Fruit fly (Drosophila melanogaster) whole organism, prepupa: Measurements from ENCODE around the gene CG33306.
A peak's percentile ranks its signal among the peaks of the same experiment; 100 is the strongest.

Experiments
- CG10669 ChIP-seq: fragments of 200-800 bp; sonication (Bioruptor generic); optimal IDR thresholded peaks from 3 replicates; lab custom pipeline; 2018; ENCODE audit warnings: missing biosample characterization, mild to moderate bottlenecking, missing genetic modification characterization, moderate library complexity
- CG11294 ChIP-seq: fragments of 200-800 bp; sonication (Bioruptor generic); IDR thresholded peaks from 2 replicates; pipeline ENCODE4 v1.3.6; 2022; ENCODE audit warnings: missing biosample characterization, missing genetic modification characterization
- CG11902 ChIP-seq: fragments of 200-800 bp; sonication (Bioruptor generic); optimal IDR thresholded peaks from 3 replicates; lab custom pipeline; 2016; ENCODE audit warnings: missing biosample characterization, missing genetic modification characterization
- CG1621 ChIP-seq: fragments of 200-800 bp; sonication (Bioruptor generic); optimal IDR thresholded peaks from 3 replicates; lab custom pipeline; 2018; ENCODE audit warnings: missing biosample characterization, mild to moderate bottlenecking, missing genetic modification characterization
- CG16779 ChIP-seq: fragments of 200-800 bp; sonication (Bioruptor generic); optimal IDR thresholded peaks from 3 replicates; lab custom pipeline; 2017; ENCODE audit warnings: missing biosample characterization, mild to moderate bottlenecking, missing genetic modification characterization
- CG3032 ChIP-seq: fragments of 200-800 bp; optimal IDR thresholded peaks from 2 replicates; lab custom pipeline; 2019; ENCODE audit warnings: missing biosample characterization, mild to moderate bottlenecking, missing genetic modification characterization, moderate library complexity
- CG32006 ChIP-seq: fragments of 200-800 bp; sonication (Bioruptor generic); optimal IDR thresholded peaks from 3 replicates; lab custom pipeline; 2017; ENCODE audit warnings: missing biosample characterization, mild to moderate bottlenecking, missing genetic modification characterization
- CG34406 ChIP-seq: fragments of 200-800 bp; sonication (Bioruptor generic); optimal IDR thresholded peaks from 3 replicates; lab custom pipeline; 2016; ENCODE audit warnings: missing biosample characterization, missing genetic modification characterization
- CG3919 ChIP-seq: fragments of 200-800 bp; sonication (Bioruptor generic); optimal IDR thresholded peaks from 3 replicates; lab custom pipeline; 2016; ENCODE audit warnings: missing biosample characterization, missing genetic modification characterization
- CG6276 ChIP-seq: fragments of 200-800 bp; sonication (Bioruptor generic); optimal IDR thresholded peaks from 2 replicates; lab custom pipeline; 2017; ENCODE audit warnings: missing biosample characterization, mild to moderate bottlenecking, missing genetic modification characterization
- CG6792 ChIP-seq: fragments of 200-800 bp; sonication (Bioruptor generic); optimal IDR thresholded peaks from 3 replicates; lab custom pipeline; 2016; ENCODE audit warnings: missing biosample characterization, missing genetic modification characterization
- CG6808 ChIP-seq: fragments of 200-800 bp; sonication (Bioruptor generic); optimal IDR thresholded peaks from 3 replicates; lab custom pipeline; 2017; ENCODE audit warnings: missing biosample characterization, missing genetic modification characterization, mild to moderate bottlenecking, moderate library complexity, missing genetic modification reagents
- CG7368 ChIP-seq: fragments of 200-800 bp; sonication (Bioruptor generic); optimal IDR thresholded peaks from 3 replicates; lab custom pipeline; 2016; ENCODE audit warnings: missing biosample characterization, missing genetic modification characterization
- CG8119 ChIP-seq: fragments of 200-800 bp; sonication (Bioruptor generic); IDR thresholded peaks from 3 replicates; pipeline ENCODE4 v1.3.6; 2022; ENCODE audit warnings: missing biosample characterization, missing genetic modification characterization
- CG8319 ChIP-seq: fragments of 200-800 bp; sonication (Bioruptor generic); optimal IDR thresholded peaks from 3 replicates; lab custom pipeline; 2016; ENCODE audit warnings: missing biosample characterization, missing genetic modification characterization
- CG8632 ChIP-seq: fragments of 200-800 bp; sonication (Bioruptor generic); optimal IDR thresholded peaks from 3 replicates; lab custom pipeline; 2016; ENCODE audit warnings: missing biosample characterization, missing genetic modification characterization
- Eip93F ChIP-seq: fragments of 200-800 bp; sonication (Bioruptor generic); optimal IDR thresholded peaks from 2 replicates; lab custom pipeline; 2016; ENCODE audit warnings: missing biosample characterization, mild to moderate bottlenecking, missing genetic modification characterization
- Ets21C ChIP-seq: fragments of 200-800 bp; sonication (Bioruptor generic); optimal IDR thresholded peaks from 3 replicates; lab custom pipeline; 2016; ENCODE audit warnings: missing biosample characterization, missing genetic modification characterization
- Gug ChIP-seq: fragments of 200-800 bp; sonication (Bioruptor generic); IDR thresholded peaks from 2 replicates; pipeline ENCODE4 v1.3.6; 2022; ENCODE audit warnings: missing biosample characterization, missing genetic modification characterization
- Hr39 ChIP-seq: fragments of 200-800 bp; sonication (Bioruptor generic); optimal IDR thresholded peaks from 2 replicates; lab custom pipeline; 2016; ENCODE audit warnings: missing biosample characterization, missing genetic modification characterization
- Hr4 ChIP-seq: fragments of 200-800 bp; sonication (Bioruptor generic); optimal IDR thresholded peaks from 3 replicates; lab custom pipeline; 2016; ENCODE audit warnings: missing biosample characterization, missing genetic modification characterization
- Lpt ChIP-seq: fragments of 200-800 bp; sonication (Bioruptor generic); optimal IDR thresholded peaks from 3 replicates; lab custom pipeline; 2016; ENCODE audit warnings: missing biosample characterization, missing genetic modification characterization
- OdsH ChIP-seq: fragments of 200-800 bp; sonication (Bioruptor generic); optimal IDR thresholded peaks from 3 replicates; lab custom pipeline; 2016; ENCODE audit warnings: missing biosample characterization, missing genetic modification characterization
- Sox102F ChIP-seq: fragments of 200-800 bp; sonication (Bioruptor generic); optimal IDR thresholded peaks from 2 replicates; lab custom pipeline; 2016; ENCODE audit warnings: missing biosample characterization, mild to moderate bottlenecking, missing genetic modification characterization
- Sox14 ChIP-seq: fragments of 200-800 bp; sonication (Bioruptor generic); optimal IDR thresholded peaks from 3 replicates; lab custom pipeline; 2016; ENCODE audit warnings: missing biosample characterization, missing genetic modification characterization
- Sox15 ChIP-seq: fragments of 200-800 bp; sonication (Bioruptor generic); optimal IDR thresholded peaks from 3 replicates; lab custom pipeline; 2016; ENCODE audit warnings: missing biosample characterization, missing genetic modification characterization
- acj6 ChIP-seq: fragments of 200-800 bp; sonication (Bioruptor generic); optimal IDR thresholded peaks from 3 replicates; lab custom pipeline; 2016; ENCODE audit warnings: missing biosample characterization, missing genetic modification characterization
- dsx ChIP-seq: fragments of 200-800 bp; optimal IDR thresholded peaks from 3 replicates; lab custom pipeline; 2019; ENCODE audit warnings: missing biosample characterization, mild to moderate bottlenecking, missing genetic modification characterization, moderate library complexity; ENCODE audit not compliant: poor library complexity, severe bottlenecking
- fd59A ChIP-seq: fragments of 200-800 bp; sonication (Bioruptor generic); optimal IDR thresholded peaks from 2 replicates; lab custom pipeline; 2017; ENCODE audit warnings: missing biosample characterization, mild to moderate bottlenecking, missing genetic modification characterization, missing genetic modification reagents
- fd85E ChIP-seq: fragments of 200-800 bp; sonication (Bioruptor generic); optimal IDR thresholded peaks from 3 replicates; lab custom pipeline; 2016; ENCODE audit warnings: missing biosample characterization, missing genetic modification characterization
- fkh ChIP-seq: fragments of 200-800 bp; sonication (Bioruptor generic); optimal IDR thresholded peaks from 3 replicates; lab custom pipeline; 2017; ENCODE audit warnings: missing biosample characterization, mild to moderate bottlenecking, missing genetic modification characterization, moderate library complexity
- lz ChIP-seq: fragments of 200-800 bp; sonication (Bioruptor generic); optimal IDR thresholded peaks from 3 replicates; lab custom pipeline; 2016; ENCODE audit warnings: missing biosample characterization, missing genetic modification characterization
- ss ChIP-seq, 2 experiments: fragments of 200-800 bp; sonication (Bioruptor generic); optimal IDR thresholded peaks; 2 replicates in 1 of 2; 3 replicates in 1 of 2; lab custom pipeline; 2017 to 2018; ENCODE audit warnings: mild to moderate bottlenecking in 2 of 2, missing biosample characterization in 2 of 2, missing genetic modification characterization in 2 of 2, moderate library complexity in 1 of 2
- svp ChIP-seq: fragments of 200-800 bp; sonication (Bioruptor generic); peaks from one replicate; lab custom pipeline; 2016; ENCODE audit warnings: missing biosample characterization, missing genetic modification characterization
- topi ChIP-seq: fragments of 200-800 bp; sonication (Bioruptor generic); optimal IDR thresholded peaks from 3 replicates; lab custom pipeline; 2016; ENCODE audit warnings: missing biosample characterization, missing genetic modification characterization

CG33306 gene

dm6 chr2L:13829540-13829939 lies 14.0 kb downstream of the CG33306 start, which contains the start of the genes Arpc1 and Orc5:
Gene Arpc1, minus strand, starts transcription at chr2L:13829741.
Gene Orc5, plus strand, starts transcription at chr2L:13829837.
- TF ChIP-seq lz (GFP tag; lab: Kevin White, UChicago), result no peak
- TF ChIP-seq CG1621 (tag; lab: Kevin White, UChicago), result no peak
- TF ChIP-seq CG16779 (tag; lab: Kevin White, UChicago), result no peak
- no peak for TF ChIP-seq fd85E
- TF ChIP-seq CG34406 (GFP tag; lab: Kevin White, UChicago), result no peak
- no peak for TF ChIP-seq Eip93F (GFP tag; lab: Kevin White, UChicago)
- no peak for TF ChIP-seq CG3919 (GFP tag; lab: Kevin White, UChicago)
- no peak for TF ChIP-seq Sox14 (GFP tag; lab: Kevin White, UChicago)
- TF ChIP-seq svp (GFP tag; lab: Kevin White, UChicago), result no peak
- no peak for TF ChIP-seq Gug
- no peak for TF ChIP-seq topi
- no peak for TF ChIP-seq CG7368 (GFP tag; lab: Kevin White, UChicago)
- no peak for TF ChIP-seq fkh (GFP tag; lab: Kevin White, UChicago)
- TF ChIP-seq CG8632 (GFP tag; lab: Kevin White, UChicago), result no peak
- TF ChIP-seq Hr39 (GFP tag; lab: Kevin White, UChicago), result no peak
- no peak for TF ChIP-seq Sox15 (GFP tag; lab: Kevin White, UChicago)

DNA sequence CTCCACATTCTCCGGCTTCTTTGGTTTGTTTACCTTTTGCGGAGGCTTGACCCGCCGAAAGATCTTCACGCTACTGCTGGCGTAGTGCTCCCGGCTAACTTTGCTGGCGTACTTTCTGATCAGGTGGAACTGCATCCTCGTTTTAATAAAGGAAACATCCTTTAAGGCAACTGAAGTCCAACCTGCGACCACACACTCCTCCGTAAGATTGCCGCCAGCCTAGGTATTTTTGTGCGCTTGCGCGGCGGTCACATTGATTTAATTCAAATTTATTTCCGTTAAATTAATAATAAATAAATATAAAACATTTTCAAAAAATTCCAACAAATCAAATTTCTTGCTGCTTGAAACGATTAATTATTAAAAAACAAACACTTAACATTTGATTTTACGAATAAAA lies 16.0 kb downstream of the CG33306 start, which contains the start of gene PolG1:
Gene PolG1 (minus strand): TSS at position 216 of the 400 bp plus-strand sequence.
- peak; percentile 77 for TF ChIP-seq CG1621 (tag; lab: Kevin White, UChicago)
- no peak for TF ChIP-seq CG34406 (GFP tag; lab: Kevin White, UChicago)

DNA sequence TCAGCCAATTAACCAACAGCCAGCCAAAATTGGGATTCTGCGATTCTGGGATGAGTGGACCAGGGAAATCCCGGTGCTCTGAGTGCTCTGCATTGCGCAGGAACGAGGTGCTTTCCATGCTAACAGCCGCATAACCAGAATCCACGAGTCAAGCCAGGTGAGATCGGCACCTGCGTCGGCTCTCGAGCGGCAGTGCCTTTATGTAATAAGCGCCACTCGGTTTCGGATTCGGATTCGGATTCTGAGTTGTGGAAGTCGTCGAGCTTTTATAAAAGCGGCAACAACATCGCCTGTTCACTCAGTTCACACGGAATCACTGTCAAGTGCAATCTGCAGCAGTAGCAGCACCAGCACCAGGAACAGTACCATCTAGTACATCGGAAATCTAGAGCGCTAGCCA lies 22.6 kb downstream of the CG33306 start, which contains the start of gene b:
Gene b (plus strand): TSS at position 301 of the 400 bp plus-strand sequence.
- TF ChIP-seq dsx (GFP tag; lab: Kevin White, UChicago) (no peak), CG10669 (GFP tag; lab: Kevin White, UChicago) (no peak)
- TF ChIP-seq, all 60 proteins: peak for 0

DNA sequence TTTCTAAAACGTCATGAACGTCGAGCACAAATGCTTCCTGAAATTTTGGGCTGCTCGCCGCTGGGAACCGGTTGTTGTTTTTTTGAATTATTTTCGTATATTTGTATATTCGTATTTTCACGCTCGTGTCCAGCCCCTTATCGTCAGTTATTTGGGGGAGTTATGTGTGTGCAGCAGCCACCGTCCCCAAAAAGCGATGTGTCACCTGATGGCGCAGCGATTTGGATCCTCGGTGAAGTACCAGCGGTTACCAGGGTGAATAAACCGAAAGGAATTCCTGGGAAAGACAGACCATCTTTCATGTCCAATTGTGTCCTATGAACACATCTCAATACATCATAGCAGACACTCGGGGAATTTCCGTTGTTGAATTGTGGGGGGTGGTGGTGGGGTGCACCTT lies 23.4 kb downstream of the CG33306 start:
- TF ChIP-seq CG6808, result no peak
- TF ChIP-seq CG8632 (GFP tag; lab: Kevin White, UChicago), result no peak
- no peak for TF ChIP-seq CG32006 (GFP tag; lab: Kevin White, UChicago)
- no peak for TF ChIP-seq CG3032
- no peak for TF ChIP-seq fd59A (GFP tag; lab: Kevin White, UChicago)
- no peak for TF ChIP-seq CG8119 (GFP tag; lab: Robert Waterston, UW)

- TF ChIP-seq Sox102F (GFP tag; lab: Kevin White, UChicago) (no peak), dsx (GFP tag; lab: Kevin White, UChicago) (no peak), fd85E (no peak), ss (GFP tag; optimal IDR thresholded peaks at IDR 0.05; lab: Kevin White, UChicago) (no peak), Hr4 (no peak), CG3919 (GFP tag; lab: Kevin White, UChicago) (no peak), CG1621 (tag; lab: Kevin White, UChicago) (no peak), CG6276 (GFP tag; lab: Kevin White, UChicago) (no peak), svp (GFP tag; lab: Kevin White, UChicago) (no peak)
Observed at dm6 chr2L:13813604-13814178, 29.9 kb downstream of the CG33306 start, which contains the start of gene Sos. Gene Sos, plus strand, starts transcription at chr2L:13813816.

DNA sequence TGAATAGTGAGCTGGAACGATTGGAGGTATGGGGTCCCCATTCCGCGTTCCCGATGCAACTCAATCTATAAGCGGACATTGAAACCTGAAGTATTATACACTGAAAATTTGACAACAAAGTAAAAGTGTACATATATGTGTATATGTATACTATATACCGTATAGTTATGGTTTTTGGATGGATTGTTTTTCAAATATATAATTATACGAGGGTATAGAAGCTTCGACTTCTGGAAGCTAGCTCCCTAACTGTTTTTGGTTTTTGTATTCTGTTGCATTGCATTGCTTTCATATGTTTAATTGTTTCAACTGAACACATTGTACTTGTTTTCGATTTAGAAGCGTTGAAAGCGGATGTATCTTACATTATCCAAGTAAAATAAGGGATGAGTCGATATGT lies 30.4 kb downstream of the CG33306 start, which contains the start of gene CG16888:
Gene CG16888 (minus strand): TSS at position 101 of the 400 bp plus-strand sequence.
- TF ChIP-seq CG11294 (GFP tag; lab: Robert Waterston, UW), result no peak
- no peak for TF ChIP-seq CG6792
- TF ChIP-seq CG3919 (GFP tag; lab: Kevin White, UChicago), result no peak
- no peak for TF ChIP-seq Ets21C (GFP tag; lab: Kevin White, UChicago)
- no peak for TF ChIP-seq CG8319 (GFP tag; lab: Kevin White, UChicago)
- no peak for TF ChIP-seq CG10669 (GFP tag; lab: Kevin White, UChicago)
- TF ChIP-seq acj6 (GFP tag; lab: Kevin White, UChicago), result no peak
- TF ChIP-seq CG11902 (GFP tag; lab: Kevin White, UChicago), result no peak
- TF ChIP-seq Lpt (GFP tag; lab: Kevin White, UChicago), result no peak
- TF ChIP-seq OdsH (GFP tag; lab: Kevin White, UChicago), result no peak
- no peak for TF ChIP-seq svp (GFP tag; lab: Kevin White, UChicago)
- no peak for TF ChIP-seq dsx (GFP tag; lab: Kevin White, UChicago)
- TF ChIP-seq Eip93F (GFP tag; lab: Kevin White, UChicago), result no peak
- TF ChIP-seq, all 60 proteins: peak for 0
